Worm (Caenorhabditis elegans): ENCODE measurements around the gene ZK792.4.

The ZK792.4 gene

ce11 chrIV:11638016-11638415, 43.8 kb downstream of the ZK792.4 start, which contains the start of gene rbm-17:
TSS of gene rbm-17 (plus strand) at chrIV:11638316.
- TF ChIP-seq aha-1 (tag): peak; percentile 43
- peak in 1 of 2 experiments; percentile 9 for TF ChIP-seq lsy-2 (tag; optimal IDR thresholded peaks at IDR 0.05)
- no peak for TF ChIP-seq nhr-41 (GFP tag; IDR thresholded peaks at IDR 0.05)
- peak in 1 of 2 experiments; percentile 1 for TF ChIP-seq unc-62 (GFP tag; optimal IDR thresholded peaks at IDR 0.05 in 1 of 2)
- no peak for TF ChIP-seq unc-62 (tag; optimal IDR thresholded peaks at IDR 0.05)

DNA sequence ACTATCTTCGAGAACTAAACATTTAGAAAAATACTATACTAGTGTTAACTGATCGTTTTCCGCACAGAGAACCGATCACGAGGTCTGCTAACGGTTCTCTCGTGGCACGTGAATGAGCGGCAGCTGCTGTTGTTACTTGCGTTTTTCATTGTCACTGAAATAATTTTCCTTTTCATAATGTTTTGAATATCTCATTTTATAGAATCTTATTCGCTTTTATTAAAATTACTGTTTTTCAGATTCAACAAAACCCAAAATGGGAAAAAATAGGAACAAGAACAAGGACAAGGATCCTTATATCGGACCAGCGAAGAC, 45.4 kb downstream of the ZK792.4 start, which contains the start of gene F58B3.6:
Gene F58B3.6 (plus strand): TSS at position 240 of the 315 bp plus-strand sequence.
- TF ChIP-seq mdl-1 (tag; optimal IDR thresholded peaks at IDR 0.05) (peak in 1 of 2 experiments; percentile 64), unc-39 (tag; optimal IDR thresholded peaks at IDR 0.05) (no peak), pqm-1 (tag; optimal IDR thresholded peaks at IDR 0.05) (no peak), nhr-11 (tag; optimal IDR thresholded peaks at IDR 0.05) (peak; percentile 37), mep-1 (tag; optimal IDR thresholded peaks at IDR 0.05) (peak; percentile 30), egl-43 (GFP tag; IDR thresholded peaks at IDR 0.05) (no peak), dmd-8 (GFP tag; IDR thresholded peaks at IDR 0.05) (no peak), snpc-4 (tag; optimal IDR thresholded peaks at IDR 0.05) (no peak), aha-1 (tag) (peak; percentile 62), aly-2 (tag; optimal IDR thresholded peaks at IDR 0.05) (no peak), nhr-42 (GFP tag; IDR thresholded peaks at IDR 0.05) (no peak), vab-7 (GFP tag; IDR thresholded peaks at IDR 0.05) (no peak), nhr-6 (tag; optimal IDR thresholded peaks at IDR 0.05) (no peak), skn-1 (tag; optimal IDR thresholded peaks at IDR 0.05) (no peak), dpl-1 (GFP tag; optimal IDR thresholded peaks at IDR 0.05) (no peak), F49E8.2 (tag; optimal IDR thresholded peaks at IDR 0.05; ENCODE audit: borderline replicate concordance) (no peak), saeg-2 (GFP tag; IDR thresholded peaks at IDR 0.05) (no peak), nhr-28 (tag; optimal IDR thresholded peaks at IDR 0.05) (peak; percentile 72), nhr-76 (tag; optimal IDR thresholded peaks at IDR 0.05) (no peak), nhr-77 (tag; optimal IDR thresholded peaks at IDR 0.05) (no peak), madf-9 (GFP tag; conservative IDR thresholded peaks at IDR 0.05) (no peak), nhr-237 (tag; optimal IDR thresholded peaks at IDR 0.05) (no peak), hlh-30 (tag; optimal IDR thresholded peaks at IDR 0.05; ENCODE audit: insufficient read depth) (peak; percentile 96), nhr-102 (tag; optimal IDR thresholded peaks at IDR 0.05) (no peak), lin-15B (tag; optimal IDR thresholded peaks at IDR 0.05) (no peak), ceh-62 (tag; optimal IDR thresholded peaks at IDR 0.05) (no peak), T20F7.1 (GFP tag; optimal IDR thresholded peaks at IDR 0.05) (no peak), madf-5 (GFP tag; IDR thresholded peaks at IDR 0.05) (no peak), tra-1 (GFP tag; IDR thresholded peaks at IDR 0.05) (no peak), ama-1 (optimal IDR thresholded peaks at IDR 0.05) (no peak), R02D3.7 (tag; optimal IDR thresholded peaks at IDR 0.05) (no peak), lsy-2 (tag; optimal IDR thresholded peaks at IDR 0.05) (peak in 1 of 2 experiments; percentile 38), daf-12 (tag; optimal IDR thresholded peaks at IDR 0.05) (no peak), cey-2 (tag; optimal IDR thresholded peaks at IDR 0.05; ENCODE audit: borderline replicate concordance, insufficient read depth) (no peak), ztf-7 (tag; optimal IDR thresholded peaks at IDR 0.05) (no peak), dve-1 (tag; optimal IDR thresholded peaks at IDR 0.05; ENCODE audit: insufficient read depth) (peak; percentile 83), hmg-1.1 (GFP tag; IDR thresholded peaks at IDR 0.05) (0 out of 2 replicates have a peak, but pooled peaks have one; percentile 24), daf-16 (GFP tag; optimal IDR thresholded peaks at IDR 0.05) (peak in 1 of 2 experiments; percentile 2), daf-16 (tag; optimal IDR thresholded peaks at IDR 0.05) (no peak), fkh-10 (GFP tag; optimal IDR thresholded peaks at IDR 0.05) (no peak), hlh-11 (tag; optimal IDR thresholded peaks at IDR 0.05) (peak; percentile 74)
